Fruit fly (Drosophila melanogaster) whole organism, embryonic: Measurements from ENCODE around the gene Phb1.

ENCODE experiments used
- Atf3 ChIP-seq: fragments of 200-800 bp; sonication (Bioruptor generic); optimal IDR thresholded peaks from 3 replicates; lab custom pipeline; 2016; ENCODE audit warnings: missing biosample characterization, missing genetic modification characterization
- B-H1 ChIP-seq: fragments of 200-800 bp; sonication (Bioruptor generic); IDR thresholded peaks from 3 replicates; pipeline ENCODE4 v1.3.6; 2022; ENCODE audit warnings: missing biosample characterization, missing genetic modification characterization
- Bdp1 ChIP-seq: fragments of 200-800 bp; sonication (Bioruptor generic); optimal IDR thresholded peaks from 3 replicates; lab custom pipeline; 2016; ENCODE audit warnings: missing biosample characterization, missing genetic modification characterization
- CG12942 ChIP-seq: fragments of 200-800 bp; sonication (Bioruptor generic); optimal IDR thresholded peaks from 3 replicates; lab custom pipeline; 2016; ENCODE audit warnings: missing biosample characterization, missing genetic modification characterization
- CG13296 ChIP-seq: fragments of 200-800 bp; sonication (Bioruptor generic); optimal IDR thresholded peaks from 3 replicates; lab custom pipeline; 2018; ENCODE audit warnings: missing biosample characterization, mild to moderate bottlenecking, missing genetic modification characterization
- CG14014 ChIP-seq: fragments of 200-800 bp; sonication (Bioruptor generic); IDR thresholded peaks from 2 replicates; pipeline ENCODE4 v1.3.6; 2022; ENCODE audit warnings: missing biosample characterization, missing genetic modification characterization
- CG1647 ChIP-seq: fragments of 200-800 bp; sonication (Bioruptor generic); optimal IDR thresholded peaks from 3 replicates; lab custom pipeline; 2016; ENCODE audit warnings: missing biosample characterization, missing genetic modification characterization
- CG17385 ChIP-seq: fragments of 200-800 bp; sonication (Bioruptor generic); optimal IDR thresholded peaks from 3 replicates; lab custom pipeline; 2018; ENCODE audit warnings: missing biosample characterization, mild to moderate bottlenecking, missing genetic modification characterization
- CG17829 ChIP-seq: fragments of 200-800 bp; optimal IDR thresholded peaks from 2 replicates; lab custom pipeline; 2019; ENCODE audit warnings: missing biosample characterization, mild to moderate bottlenecking, missing genetic modification characterization, moderate library complexity
- CG18599 ChIP-seq: fragments of 200-800 bp; sonication (Bioruptor generic); optimal IDR thresholded peaks from 3 replicates; lab custom pipeline; 2017; ENCODE audit warnings: missing biosample characterization, missing genetic modification characterization, mild to moderate bottlenecking, moderate library complexity, missing genetic modification reagents
- CG2116 ChIP-seq: fragments of 200-800 bp; sonication (Bioruptor generic); optimal IDR thresholded peaks from 3 replicates; lab custom pipeline; 2018; ENCODE audit warnings: missing biosample characterization, mild to moderate bottlenecking, missing genetic modification characterization
- CG2712 ChIP-seq: fragments of 200-800 bp; optimal IDR thresholded peaks from 3 replicates; lab custom pipeline; 2019; ENCODE audit warnings: missing biosample characterization, mild to moderate bottlenecking, missing genetic modification characterization, moderate library complexity
- CG32772 ChIP-seq: fragments of 200-800 bp; sonication (Bioruptor generic); IDR thresholded peaks from 2 replicates; pipeline ENCODE4 v1.3.6; 2022; ENCODE audit warnings: missing biosample characterization, missing genetic modification characterization
- CG5245 ChIP-seq: fragments of 200-800 bp; sonication (Bioruptor generic); optimal IDR thresholded peaks from 3 replicates; lab custom pipeline; 2016; ENCODE audit warnings: missing biosample characterization, missing genetic modification characterization
- CG6765 ChIP-seq: fragments of 200-800 bp; sonication (Bioruptor generic); optimal IDR thresholded peaks from 3 replicates; lab custom pipeline; 2017; ENCODE audit warnings: missing biosample characterization, mild to moderate bottlenecking, missing genetic modification characterization
- CG7357 ChIP-seq: fragments of 200-800 bp; sonication (Bioruptor generic); IDR thresholded peaks from 3 replicates; pipeline ENCODE4 v1.3.6; 2022; ENCODE audit warnings: missing biosample characterization, missing genetic modification characterization
- CG7556 ChIP-seq: fragments of 200-800 bp; sonication (Bioruptor generic); optimal IDR thresholded peaks from 2 replicates; lab custom pipeline; 2017; ENCODE audit warnings: missing biosample characterization, mild to moderate bottlenecking, missing genetic modification characterization
- CG7963 ChIP-seq: fragments of 200-800 bp; sonication (Bioruptor generic); IDR thresholded peaks from 3 replicates; pipeline ENCODE4 v1.3.6; 2022; ENCODE audit warnings: missing biosample characterization, missing genetic modification characterization; ENCODE audit not compliant: partially characterized antibody
- CG8478 ChIP-seq: fragments of >200 bp; optimal IDR thresholded peaks from 2 replicates; lab custom pipeline; 2018
- CG8944 ChIP-seq: fragments of 200-800 bp; sonication (Bioruptor generic); optimal IDR thresholded peaks from 3 replicates; lab custom pipeline; 2016; ENCODE audit warnings: missing biosample characterization, missing genetic modification characterization
- CG9437 ChIP-seq: fragments of 200-800 bp; sonication (Bioruptor generic); optimal IDR thresholded peaks from 2 replicates; lab custom pipeline; 2018; ENCODE audit warnings: missing biosample characterization, mild to moderate bottlenecking, missing genetic modification characterization
- CG9876 ChIP-seq: fragments of 200-800 bp; sonication (Bioruptor generic); optimal IDR thresholded peaks from 2 replicates; lab custom pipeline; 2016; ENCODE audit warnings: missing biosample characterization, missing genetic modification characterization
- Dbx ChIP-seq: fragments of 200-800 bp; sonication (Bioruptor generic); IDR thresholded peaks from 3 replicates; pipeline ENCODE4 v1.3.6; 2022; ENCODE audit warnings: missing biosample characterization, missing genetic modification characterization
- Dip2 ChIP-seq: fragments of 200-800 bp; sonication (Bioruptor generic); IDR thresholded peaks from 2 replicates; pipeline ENCODE4 v1.3.6; 2022; ENCODE audit warnings: missing biosample characterization, missing genetic modification characterization
- Dp ChIP-seq: fragments of 200-800 bp; sonication (Bioruptor generic); optimal IDR thresholded peaks from 2 replicates; lab custom pipeline; 2018; ENCODE audit warnings: missing biosample characterization, mild to moderate bottlenecking, missing genetic modification characterization, moderate library complexity
- E2f2 ChIP-seq: fragments of 200-800 bp; sonication (Bioruptor generic); IDR thresholded peaks from 2 replicates; pipeline ENCODE4 v1.3.6; 2022; ENCODE audit warnings: missing biosample characterization, missing genetic modification characterization
- ERR ChIP-seq: fragments of 200-800 bp; sonication (Bioruptor generic); optimal IDR thresholded peaks from 2 replicates; lab custom pipeline; 2016; ENCODE audit warnings: missing biosample characterization, missing genetic modification characterization
- Gug ChIP-seq: fragments of 200-800 bp; sonication (Bioruptor generic); IDR thresholded peaks from 4 replicates; pipeline ENCODE4 v1.3.6; 2022; ENCODE audit warnings: missing biosample characterization, missing genetic modification characterization
- HLH3B ChIP-seq: fragments of 200-800 bp; sonication (Bioruptor generic); IDR thresholded peaks from 2 replicates; pipeline ENCODE4 v1.3.6; 2022; ENCODE audit warnings: missing biosample characterization, missing genetic modification characterization
- Myb ChIP-seq: fragments of 200-800 bp; sonication (Bioruptor generic); optimal IDR thresholded peaks from 2 replicates; lab custom pipeline; 2016; ENCODE audit warnings: missing biosample characterization, missing genetic modification characterization
- PHDP ChIP-seq: fragments of 200-800 bp; sonication (Bioruptor generic); optimal IDR thresholded peaks from 3 replicates; lab custom pipeline; 2018; ENCODE audit warnings: missing biosample characterization, mild to moderate bottlenecking, missing genetic modification characterization, moderate library complexity
- Sox100B ChIP-seq: fragments of 200-800 bp; sonication (Bioruptor generic); optimal IDR thresholded peaks from 3 replicates; lab custom pipeline; 2018; ENCODE audit warnings: missing biosample characterization, mild to moderate bottlenecking, missing genetic modification characterization
- ac ChIP-seq: fragments of 200-800 bp; sonication (Bioruptor generic); optimal IDR thresholded peaks from 3 replicates; lab custom pipeline; 2017; ENCODE audit warnings: missing biosample characterization, mild to moderate bottlenecking, missing genetic modification characterization
- bsh ChIP-seq, 2 experiments: fragments of 200-800 bp; sonication (Bioruptor generic); optimal IDR thresholded peaks; 2 replicates each; lab custom pipeline; 2017 to 2018; ENCODE audit warnings: mild to moderate bottlenecking in 2 of 2, missing biosample characterization in 2 of 2, missing genetic modification characterization in 2 of 2, moderate library complexity in 1 of 2
- cg ChIP-seq: fragments of 200-800 bp; sonication (Bioruptor generic); optimal IDR thresholded peaks from 3 replicates; lab custom pipeline; 2019; ENCODE audit warnings: missing biosample characterization, mild to moderate bottlenecking, missing genetic modification characterization, moderate library complexity
- exex ChIP-seq: fragments of 200-800 bp; sonication (Bioruptor generic); optimal IDR thresholded peaks from 4 replicates; lab custom pipeline; 2018; ENCODE audit warnings: missing biosample characterization, mild to moderate bottlenecking, missing genetic modification characterization, moderate library complexity
- fd3F ChIP-seq: fragments of 200-800 bp; sonication (Bioruptor generic); optimal IDR thresholded peaks from 2 replicates; lab custom pipeline; 2018; ENCODE audit warnings: missing biosample characterization, mild to moderate bottlenecking, missing genetic modification characterization, moderate library complexity
- fd96Cb ChIP-seq: fragments of 200-800 bp; sonication (Bioruptor generic); optimal IDR thresholded peaks from 2 replicates; lab custom pipeline; 2018; ENCODE audit warnings: missing biosample characterization, mild to moderate bottlenecking, missing genetic modification characterization, moderate library complexity
- fu2 ChIP-seq: fragments of 200-800 bp; sonication (Bioruptor generic); optimal IDR thresholded peaks from 2 replicates; lab custom pipeline; 2016; ENCODE audit warnings: missing biosample characterization, missing genetic modification characterization
- knrl ChIP-seq: fragments of 200-800 bp; sonication (Bioruptor generic); IDR thresholded peaks from 3 replicates; pipeline ENCODE4 v1.3.6; 2022; ENCODE audit warnings: missing biosample characterization, missing genetic modification characterization; ENCODE audit not compliant: partially characterized antibody
- lov ChIP-seq, 2 experiments: fragments of 200-800 bp in 1 of 2; fragments of >200 bp in 1 of 2; sonication (Bioruptor generic) in 1 of 2; IDR thresholded peaks in 1 of 2; optimal IDR thresholded peaks in 1 of 2; 2 replicates in 1 of 2; 3 replicates in 1 of 2; pipeline versions ENCODE4 v1.3.6 to Lab custom; 2017 to 2022; ENCODE audit warnings: missing biosample characterization in 1 of 2, missing genetic modification characterization in 1 of 2
- pita ChIP-seq: fragments of 200-800 bp; sonication (Bioruptor generic); optimal IDR thresholded peaks from 2 replicates; lab custom pipeline; 2017; ENCODE audit warnings: missing biosample characterization, mild to moderate bottlenecking, missing genetic modification characterization
- ro ChIP-seq: fragments of 200-800 bp; sonication (Bioruptor generic); IDR thresholded peaks from 2 replicates; pipeline ENCODE4 v1.3.6; 2022; ENCODE audit warnings: missing biosample characterization, missing genetic modification characterization
- sqz ChIP-seq: fragments of 200-800 bp; sonication (Bioruptor generic); optimal IDR thresholded peaks from 3 replicates; lab custom pipeline; 2018; ENCODE audit warnings: missing biosample characterization, mild to moderate bottlenecking, missing genetic modification characterization
- stwl ChIP-seq: fragments of 200-800 bp; sonication (Bioruptor generic); optimal IDR thresholded peaks from 3 replicates; lab custom pipeline; 2018; ENCODE audit warnings: missing biosample characterization, mild to moderate bottlenecking, missing genetic modification characterization, moderate library complexity
- trem ChIP-seq: fragments of 200-800 bp; optimal IDR thresholded peaks from 3 replicates; lab custom pipeline; 2019; ENCODE audit warnings: missing biosample characterization, mild to moderate bottlenecking, missing genetic modification characterization, moderate library complexity
- zen2 ChIP-seq: fragments of 200-800 bp; sonication (Bioruptor generic); IDR thresholded peaks from 3 replicates; pipeline ENCODE4 v1.3.6; 2022; ENCODE audit warnings: missing biosample characterization, missing genetic modification characterization; ENCODE audit not compliant: partially characterized antibody

The Phb1 gene

dm6 chr2L:19133465-19134365, 10.0 kb upstream of the Phb1 start, which contains the start of gene brat (continued):
- TF ChIP-seq pita (GFP tag; lab: Kevin White, UChicago): no peak
- TF ChIP-seq lov (optimal IDR thresholded peaks at IDR 0.05; lab: Kevin White, UChicago): no peak
- 0 out of 3 replicates have a peak, but pooled peaks have one; percentile 21 for TF ChIP-seq lov (GFP tag; IDR thresholded peaks at IDR 0.05; lab: Robert Waterston, UW)
- TF ChIP-seq CG17829 (tag; lab: Kevin White, UChicago): peak; percentile 75
- peak; percentile 78; the same call in 1 of the 3 replicates for TF ChIP-seq zen2
- TF ChIP-seq CG2116 (GFP tag; lab: Kevin White, UChicago): peak; percentile 87
- peak in 1 of 2 experiments; percentile 6 for TF ChIP-seq bsh (GFP tag; optimal IDR thresholded peaks at IDR 0.05; lab: Kevin White, UChicago)
- no peak for TF ChIP-seq CG5245 (GFP tag; lab: Kevin White, UChicago)
- TF ChIP-seq CG32772 (GFP tag; lab: Robert Waterston, UW): 0 out of 2 replicates have a peak, but pooled peaks have one; percentile 4
- peak; percentile 38; the same call in 1 of the 2 replicates for TF ChIP-seq CG14014 (GFP tag; lab: Robert Waterston, UW)
- peak; percentile 44 for TF ChIP-seq fu2 (GFP tag; lab: Kevin White, UChicago)
- TF ChIP-seq CG7357 (GFP tag; lab: Robert Waterston, UW): peak; percentile 69
- 0 out of 3 replicates have a peak, but pooled peaks have one; percentile 22 for TF ChIP-seq Dbx (GFP tag; lab: Robert Waterston, UW)
- peak; percentile 92 for TF ChIP-seq knrl (GFP tag; lab: Robert Waterston, UW)
- no peak for TF ChIP-seq Dip2 (GFP tag; lab: Robert Waterston, UW)
- peak; percentile 80 for TF ChIP-seq stwl (tag; lab: Kevin White, UChicago)
- peak; percentile 85 for TF ChIP-seq trem
- peak; percentile 84 for TF ChIP-seq CG17385 (GFP tag; lab: Kevin White, UChicago)
- TF ChIP-seq ERR (GFP tag; lab: Kevin White, UChicago): peak; percentile 26
- no peak for TF ChIP-seq CG6765
- TF ChIP-seq sqz (GFP tag; lab: Kevin White, UChicago): peak; percentile 28
- TF ChIP-seq HLH3B (GFP tag; lab: Robert Waterston, UW): peak; percentile 44; the same call in 1 of the 2 replicates
- TF ChIP-seq CG18599: peak; percentile 49
- TF ChIP-seq CG7556 (GFP tag; lab: Kevin White, UChicago): peak; percentile 1
- no peak for TF ChIP-seq ro (GFP tag; lab: Robert Waterston, UW)
- peak; percentile 21; the same call in 1 of the 4 replicates for TF ChIP-seq Gug (GFP tag; lab: Robert Waterston, UW)
- TF ChIP-seq Sox100B (GFP tag; lab: Kevin White, UChicago): peak; percentile 27
- TF ChIP-seq Dp (GFP tag; lab: Kevin White, UChicago): peak; percentile 40
- no peak for TF ChIP-seq ac (GFP tag; lab: Kevin White, UChicago)
- TF ChIP-seq cg (GFP tag; lab: Kevin White, UChicago): peak; percentile 67
- peak; percentile 44 for TF ChIP-seq CG9876
- TF ChIP-seq CG12942 (GFP tag; lab: Kevin White, UChicago): no peak
- TF ChIP-seq CG8944: peak; percentile 55
- no peak for TF ChIP-seq exex (tag; lab: Kevin White, UChicago)
- peak; percentile 62 for TF ChIP-seq Myb (GFP tag; lab: Kevin White, UChicago)
- peak; percentile 40 for TF ChIP-seq PHDP
- peak; percentile 8 for TF ChIP-seq CG1647 (GFP tag; lab: Kevin White, UChicago)
- peak; percentile 53 for TF ChIP-seq CG9437
- TF ChIP-seq B-H1: no peak
- TF ChIP-seq CG13296 (GFP tag; lab: Kevin White, UChicago): no peak
- TF ChIP-seq fd3F (GFP tag; lab: Kevin White, UChicago): peak; percentile 8
- TF ChIP-seq CG8478 (lab: Kevin White, UChicago): no peak
- peak; percentile 44 for TF ChIP-seq Atf3
- TF ChIP-seq CG7963 (GFP tag; lab: Robert Waterston, UW): peak; percentile 78
- peak; percentile 61 for TF ChIP-seq E2f2 (GFP tag; lab: Robert Waterston, UW)
- TF ChIP-seq Bdp1 (GFP tag; lab: Kevin White, UChicago): no peak
- peak; percentile 61 for TF ChIP-seq CG2712 (tag; lab: Kevin White, UChicago)
- peak; percentile 1 for TF ChIP-seq fd96Cb (tag; lab: Kevin White, UChicago)
